Worm (Caenorhabditis elegans): ENCODE measurements around the gene F20D1.3.

Gene F20D1.3

DNA sequence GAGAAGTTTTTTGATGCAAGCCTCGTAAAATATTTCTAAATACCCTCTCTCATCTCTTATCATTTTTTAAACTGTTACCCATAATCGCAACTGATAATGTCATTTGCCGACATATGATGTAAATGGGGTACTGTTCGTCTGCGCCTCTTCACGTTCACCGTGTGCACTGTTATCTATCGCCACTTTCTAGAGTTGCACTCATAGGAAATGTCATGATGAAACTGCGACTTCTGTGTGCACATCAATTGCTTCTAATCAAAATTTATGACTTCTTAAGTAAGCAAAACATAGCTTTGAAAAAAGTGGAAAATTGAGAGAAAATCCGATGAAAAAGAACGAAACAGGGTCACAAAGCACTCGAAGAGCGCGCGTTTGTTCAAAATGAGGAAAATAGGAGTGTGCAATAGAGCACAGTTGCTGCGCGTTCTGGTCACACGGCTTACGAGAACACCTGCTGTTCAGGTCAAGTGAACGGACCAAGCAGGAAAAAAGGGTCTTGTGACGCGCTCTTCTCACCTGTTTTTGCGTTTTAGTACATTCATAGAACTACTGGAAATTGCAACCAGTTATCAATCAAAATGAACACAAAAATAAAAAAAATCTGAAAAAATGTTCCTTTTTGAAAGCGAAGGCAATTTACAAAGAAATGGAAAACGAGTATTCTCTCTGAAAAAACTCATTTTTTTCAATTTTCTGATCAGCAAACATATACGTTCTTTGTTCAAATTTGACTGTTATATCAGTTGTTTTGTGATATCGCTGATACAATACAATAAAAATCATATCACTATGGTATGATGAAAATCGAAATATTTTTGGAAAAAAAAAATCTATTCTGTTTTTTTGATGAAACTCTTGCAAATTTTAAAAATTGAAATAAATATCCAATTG is 29.2 kb upstream of the F20D1.3 start:
- TF ChIP-seq lin-13 (tag; optimal IDR thresholded peaks at IDR 0.05) = peak; percentile 53
- no peak for TF ChIP-seq mab-5 (tag; optimal IDR thresholded peaks at IDR 0.05)
- no peak for TF ChIP-seq sem-2 (GFP tag; optimal IDR thresholded peaks at IDR 0.05)
- TF ChIP-seq ztf-11 (tag; optimal IDR thresholded peaks at IDR 0.05) = no peak
- no peak for TF ChIP-seq ceh-43 (GFP tag; optimal IDR thresholded peaks at IDR 0.05)
- TF ChIP-seq nhr-28 (tag; optimal IDR thresholded peaks at IDR 0.05) = no peak
- TF ChIP-seq ces-1 (GFP tag; optimal IDR thresholded peaks at IDR 0.05) = no peak
- TF ChIP-seq ham-2 (GFP tag; optimal IDR thresholded peaks at IDR 0.05) = peak; percentile 4
- no peak for TF ChIP-seq ceh-39 (tag; optimal IDR thresholded peaks at IDR 0.05)
- TF ChIP-seq sptf-1 (tag; optimal IDR thresholded peaks at IDR 0.05) = peak; percentile 12
- TF ChIP-seq nhr-2 (tag; optimal IDR thresholded peaks at IDR 0.05) = peak; percentile 45
- TF ChIP-seq bed-3 (GFP tag; optimal IDR thresholded peaks at IDR 0.05) = no peak
- no peak for TF ChIP-seq zip-8 (tag; optimal IDR thresholded peaks at IDR 0.05)
- no peak for TF ChIP-seq snpc-4 (tag; optimal IDR thresholded peaks at IDR 0.05)
- no peak for TF ChIP-seq unc-120 (tag; optimal IDR thresholded peaks at IDR 0.05; ENCODE audit: poor library complexity, severe bottlenecking)
- peak; percentile 84 for TF ChIP-seq hlh-1 (tag; optimal IDR thresholded peaks at IDR 0.05)
- peak; percentile 44 for TF ChIP-seq lin-32 (GFP tag; optimal IDR thresholded peaks at IDR 0.05)
- TF ChIP-seq M03D4.4 (tag; optimal IDR thresholded peaks at IDR 0.05) = no peak
- peak; percentile 48 for TF ChIP-seq cnd-1 (tag; optimal IDR thresholded peaks at IDR 0.05)
- no peak for TF ChIP-seq mls-2 (tag; optimal IDR thresholded peaks at IDR 0.05)
- no peak for TF ChIP-seq flh-1 (GFP tag; optimal IDR thresholded peaks at IDR 0.05)
- no peak for TF ChIP-seq nhr-237 (tag; optimal IDR thresholded peaks at IDR 0.05)
- no peak for TF ChIP-seq unc-62 (GFP tag; optimal IDR thresholded peaks at IDR 0.05)
- TF ChIP-seq blmp-1 (tag; optimal IDR thresholded peaks at IDR 0.05) = no peak
- TF ChIP-seq tbx-8 (GFP tag; optimal IDR thresholded peaks at IDR 0.05) = no peak
- no peak for TF ChIP-seq nhr-12 (tag; optimal IDR thresholded peaks at IDR 0.05)
- no peak for TF ChIP-seq elt-1 (tag; optimal IDR thresholded peaks at IDR 0.05; ENCODE audit: borderline replicate concordance, insufficient read depth)

- no peak for TF ChIP-seq flh-1 (GFP tag; optimal IDR thresholded peaks at IDR 0.05)
- TF ChIP-seq unc-120 (tag; optimal IDR thresholded peaks at IDR 0.05; ENCODE audit: poor library complexity, severe bottlenecking) = no peak
- no peak for TF ChIP-seq lsy-2 (tag; optimal IDR thresholded peaks at IDR 0.05)
- no peak for TF ChIP-seq ztf-11 (tag; optimal IDR thresholded peaks at IDR 0.05)
- no peak for TF ChIP-seq blmp-1 (tag; optimal IDR thresholded peaks at IDR 0.05)
- TF ChIP-seq nhr-28 (tag; optimal IDR thresholded peaks at IDR 0.05) = no peak
- TF ChIP-seq snpc-4 (tag; optimal IDR thresholded peaks at IDR 0.05) = no peak
- no peak for TF ChIP-seq lin-13 (tag; optimal IDR thresholded peaks at IDR 0.05)
Observed at ce11 chrX:14947355-14947668, 28.6 kb upstream of the F20D1.3 start.

- TF ChIP-seq ces-1 (GFP tag; optimal IDR thresholded peaks at IDR 0.05) (no peak), M03D4.4 (tag; optimal IDR thresholded peaks at IDR 0.05) (no peak), flh-1 (GFP tag; optimal IDR thresholded peaks at IDR 0.05) (no peak), tbx-8 (GFP tag; optimal IDR thresholded peaks at IDR 0.05) (no peak), lsy-2 (tag; optimal IDR thresholded peaks at IDR 0.05) (no peak), blmp-1 (tag; optimal IDR thresholded peaks at IDR 0.05) (no peak), zip-8 (tag; optimal IDR thresholded peaks at IDR 0.05) (no peak)
Observed at ce11 chrX:14951797-14952196, 24.1 kb upstream of the F20D1.3 start.

ce11 chrX:14954548-14954947 is 21.4 kb upstream of the F20D1.3 start, which contains the start of gene pag-3:
Gene pag-3 (minus strand): TSS chrX:14954648.
- no peak for TF ChIP-seq unc-120 (tag; optimal IDR thresholded peaks at IDR 0.05; ENCODE audit: poor library complexity, severe bottlenecking)

DNA sequence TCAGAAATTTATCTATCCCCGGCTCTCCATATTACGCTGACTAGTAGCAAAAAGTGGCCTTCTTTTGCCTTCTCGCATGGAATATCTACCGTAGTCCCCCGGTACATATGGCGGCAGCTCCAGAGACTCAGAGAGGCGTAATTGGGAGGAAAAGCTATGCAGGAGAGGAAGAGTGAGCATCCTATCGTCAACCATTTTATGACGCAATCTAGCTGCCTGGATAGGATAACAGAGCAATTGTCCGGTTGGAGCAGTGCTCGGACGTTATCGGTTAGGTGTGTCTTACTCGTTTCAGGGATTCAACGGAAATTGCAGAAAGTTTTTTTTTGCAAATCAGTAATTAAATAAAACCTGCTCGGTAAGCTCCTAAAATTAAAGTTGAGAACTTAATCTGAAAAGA is 18.7 kb upstream of the F20D1.3 start:
- TF ChIP-seq ceh-83 (GFP tag; optimal IDR thresholded peaks at IDR 0.05) (no peak), cnd-1 (tag; optimal IDR thresholded peaks at IDR 0.05) (no peak), nhr-12 (tag; optimal IDR thresholded peaks at IDR 0.05) (no peak), ham-2 (GFP tag; optimal IDR thresholded peaks at IDR 0.05) (no peak), zip-8 (tag; optimal IDR thresholded peaks at IDR 0.05) (peak; percentile 67), unc-120 (tag; optimal IDR thresholded peaks at IDR 0.05; ENCODE audit: poor library complexity, severe bottlenecking) (no peak), ces-1 (GFP tag; optimal IDR thresholded peaks at IDR 0.05) (peak; percentile 11), nhr-76 (tag; optimal IDR thresholded peaks at IDR 0.05) (no peak), nhr-28 (tag; optimal IDR thresholded peaks at IDR 0.05) (no peak), elt-3 (tag; optimal IDR thresholded peaks at IDR 0.05) (no peak), mab-5 (tag; optimal IDR thresholded peaks at IDR 0.05) (no peak)

Data from whole organism, mixed stage, embryonic.